Worm (Caenorhabditis elegans): ENCODE results near the gene F35B3.7.

Gene F35B3.7

ce11 chrX:16991437-16991836, 51.4 kb downstream of the F35B3.7 start (continued):
- TF ChIP-seq fkh-8 (tag; optimal IDR thresholded peaks at IDR 0.05) (no peak), lin-35 (GFP tag; optimal IDR thresholded peaks at IDR 0.05) (no peak), ceh-82 (tag; optimal IDR thresholded peaks at IDR 0.05) (peak in 1 of 3 experiments; percentile 6), unc-30 (tag; optimal IDR thresholded peaks at IDR 0.05) (no peak), zag-1 (tag; optimal IDR thresholded peaks at IDR 0.05) (peak; percentile 43), hpl-2 (GFP tag; optimal IDR thresholded peaks at IDR 0.05) (no peak), tbx-2 (tag; optimal IDR thresholded peaks at IDR 0.05) (peak; percentile 71), sup-37 (GFP tag; optimal IDR thresholded peaks at IDR 0.05) (no peak), ces-1 (GFP tag; optimal IDR thresholded peaks at IDR 0.05) (peak; percentile 78), isw-1 (GFP tag; IDR thresholded peaks at IDR 0.05) (no peak), C16A3.4 (tag; optimal IDR thresholded peaks at IDR 0.05) (no peak), blmp-1 (tag; optimal IDR thresholded peaks at IDR 0.05) (peak; percentile 9), ztf-11 (tag; optimal IDR thresholded peaks at IDR 0.05) (peak in 1 of 2 experiments; percentile 44), nhr-85 (tag) (no peak), efl-1 (optimal IDR thresholded peaks at IDR 0.05) (no peak), efl-1 (GFP tag; optimal IDR thresholded peaks at IDR 0.05 in 1 of 2) (no peak), C34B4.2 (tag; optimal IDR thresholded peaks at IDR 0.05) (no peak), unc-62 (GFP tag; optimal IDR thresholded peaks at IDR 0.05) (no peak), C04F5.9 (tag; optimal IDR thresholded peaks at IDR 0.05) (no peak), mep-1 (tag; optimal IDR thresholded peaks at IDR 0.05) (no peak), ama-1 (optimal IDR thresholded peaks at IDR 0.05) (no peak), elt-3 (tag; optimal IDR thresholded peaks at IDR 0.05) (no peak), snu-23 (GFP tag; optimal IDR thresholded peaks at IDR 0.05) (peak; percentile 5), ceh-63 (GFP tag; optimal IDR thresholded peaks at IDR 0.05) (no peak), F16B12.6 (tag; optimal IDR thresholded peaks at IDR 0.05) (no peak), nhr-90 (tag; optimal IDR thresholded peaks at IDR 0.05; ENCODE audit: poor library complexity) (no peak), lin-13 (GFP tag; optimal IDR thresholded peaks at IDR 0.05) (no peak)

ce11 chrX:16988367-16988766, 54.5 kb downstream of the F35B3.7 start:
- TF ChIP-seq ztf-11 (tag; optimal IDR thresholded peaks at IDR 0.05) (peak in 1 of 2 experiments; percentile 54), mab-9 (GFP tag; IDR thresholded peaks at IDR 0.05) (0 out of 2 replicates have a peak, but pooled peaks have one; percentile 22), lin-14 (GFP tag; optimal IDR thresholded peaks at IDR 0.05) (peak; percentile 1), alr-1 (tag; optimal IDR thresholded peaks at IDR 0.05; ENCODE audit: borderline replicate concordance) (no peak)

All from whole organism, L1 larva.